Fruit fly (Drosophila melanogaster): ENCODE results near the gene Ndf.

The Ndf gene

dm6 chr2L:10003593-10003992, at the start of gene Ndf (continued):
- TF ChIP-seq pfk (GFP tag; optimal IDR thresholded peaks at IDR 0.05) (peak; percentile 53), Antp (GFP tag; optimal IDR thresholded peaks at IDR 0.05) (peak; percentile 61), CG6654 (GFP tag; optimal IDR thresholded peaks at IDR 0.05) (no peak), pum (GFP tag; optimal IDR thresholded peaks at IDR 0.05) (peak; percentile 5), CG9932 (GFP tag; IDR thresholded peaks at IDR 0.05) (peak; percentile 87), schlank (tag; optimal IDR thresholded peaks at IDR 0.05) (peak; percentile 18), hb (GFP tag; IDR thresholded peaks at IDR 0.05; ENCODE audit: partially characterized antibody) (peak; percentile 65), CG13296 (GFP tag; optimal IDR thresholded peaks at IDR 0.05) (peak; percentile 61), Lpt (GFP tag; optimal IDR thresholded peaks at IDR 0.05) (no peak), E2f2 (GFP tag; IDR thresholded peaks at IDR 0.05) (peak; percentile 66), Six4 (GFP tag; optimal IDR thresholded peaks at IDR 0.05) (peak; percentile 15), Ravus (GFP tag; IDR thresholded peaks at IDR 0.05) (no peak), CG7786 (GFP tag; optimal IDR thresholded peaks at IDR 0.05) (peak; percentile 59), Atf-2 (GFP tag; optimal IDR thresholded peaks at IDR 0.05) (no peak), CG10462 (GFP tag; optimal IDR thresholded peaks at IDR 0.05) (no peak), Nf-YA (GFP tag; IDR thresholded peaks at IDR 0.05) (no peak; the same call in 1 of the 2 replicates), fd64A (GFP tag; optimal IDR thresholded peaks at IDR 0.05) (no peak), BEAF-32 (GFP tag; optimal IDR thresholded peaks at IDR 0.05) (peak; percentile 82), CG14965 (GFP tag; optimal IDR thresholded peaks at IDR 0.05; ENCODE audit: borderline replicate concordance) (no peak), Bdp1 (GFP tag; optimal IDR thresholded peaks at IDR 0.05) (peak; percentile 45), CG1024 (GFP tag; IDR thresholded peaks at IDR 0.05) (peak; percentile 50), fd3F (GFP tag; optimal IDR thresholded peaks at IDR 0.05) (peak; percentile 50), exex (tag; optimal IDR thresholded peaks at IDR 0.05) (peak; percentile 4), oc (tag; optimal IDR thresholded peaks at IDR 0.05) (peak; percentile 4), CG4820 (GFP tag; optimal IDR thresholded peaks at IDR 0.05) (peak; percentile 65), CG4404 (GFP tag; IDR thresholded peaks at IDR 0.05) (0 out of 2 replicates have a peak, but pooled peaks have one; percentile 29), CG18262 (tag; optimal IDR thresholded peaks at IDR 0.05) (peak; percentile 54), da (GFP tag; optimal IDR thresholded peaks at IDR 0.05) (no peak), CG8281 (tag; optimal IDR thresholded peaks at IDR 0.05) (no peak), CG1647 (GFP tag; optimal IDR thresholded peaks at IDR 0.05) (peak; percentile 29), tll (GFP tag; optimal IDR thresholded peaks at IDR 0.05) (no peak), CG5180 (GFP tag; optimal IDR thresholded peaks at IDR 0.05) (no peak), jing (GFP tag; optimal IDR thresholded peaks at IDR 0.05) (no peak), crp (GFP tag; optimal IDR thresholded peaks at IDR 0.05) (peak in 1 of 2 experiments; percentile 16), CG11560 (tag; IDR thresholded peaks at IDR 0.05) (no peak), CG2712 (tag; optimal IDR thresholded peaks at IDR 0.05) (peak; percentile 75), pnt (GFP tag; optimal IDR thresholded peaks at IDR 0.05) (peak; percentile 15), h (optimal IDR thresholded peaks at IDR 0.05) (no peak), Optix (GFP tag; IDR thresholded peaks at IDR 0.05) (0 out of 3 replicates have a peak, but pooled peaks have one; percentile 12), CG18619 (GFP tag; optimal IDR thresholded peaks at IDR 0.05) (peak; percentile 46), unc-4 (GFP tag; IDR thresholded peaks at IDR 0.05; ENCODE audit: partially characterized antibody) (peak; percentile 71), Bgb (GFP tag; IDR thresholded peaks at IDR 0.05; ENCODE audit: partially characterized antibody) (peak; percentile 87), CG4328 (GFP tag; optimal IDR thresholded peaks at IDR 0.05) (peak; percentile 59), ap (GFP tag; IDR thresholded peaks at IDR 0.05) (no peak), fu2 (GFP tag; optimal IDR thresholded peaks at IDR 0.05) (no peak), CG3995 (GFP tag; optimal IDR thresholded peaks at IDR 0.05) (peak; percentile 47), toy (GFP tag; IDR thresholded peaks at IDR 0.05) (0 out of 2 replicates have a peak, but pooled peaks have one; percentile 17), Oli (tag; optimal IDR thresholded peaks at IDR 0.05) (no peak), nmo (GFP tag; optimal IDR thresholded peaks at IDR 0.05) (peak; percentile 70), Trl (optimal IDR thresholded peaks at IDR 0.05) (no peak), Trl (GFP tag; optimal IDR thresholded peaks at IDR 0.05) (peak; percentile 47)
